Worm (Caenorhabditis elegans): ENCODE measurements around the gene F23B2.10.

DNA sequence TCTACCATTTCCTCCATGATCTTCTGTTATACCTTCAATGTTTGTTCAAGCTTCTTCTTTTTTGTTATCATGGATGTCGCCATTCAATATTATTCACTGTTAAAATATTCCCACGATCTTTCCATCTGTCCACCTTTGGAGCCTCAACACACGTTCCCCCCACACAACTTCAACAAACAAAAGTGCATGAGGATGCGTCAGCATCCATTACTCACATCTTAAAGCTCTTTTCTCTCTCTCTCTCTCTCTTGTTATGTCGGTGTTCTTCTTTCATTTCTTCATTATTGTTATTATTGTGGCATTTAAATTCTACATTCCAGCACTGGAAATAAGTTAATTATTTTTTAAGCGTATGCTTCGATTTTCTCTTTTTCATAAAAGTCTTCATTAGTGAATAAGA, 40.1 kb downstream of the F23B2.10 start:
- TF ChIP-seq nhr-237 (tag; optimal IDR thresholded peaks at IDR 0.05), result no peak
- no peak for TF ChIP-seq lin-13 (GFP tag; optimal IDR thresholded peaks at IDR 0.05)

All from whole organism, L1 larva.